Worm (Caenorhabditis elegans) whole organism, mixed stage, embryonic: ENCODE data around the gene Y64G10A.10.

ENCODE experiments used
- M03D4.4 ChIP-seq: sonication (generic microtip); optimal IDR thresholded peaks from 2 replicates; lab custom pipeline; 2017; ENCODE audit warnings: mild to moderate bottlenecking, missing genetic modification characterization, missing compliant biosample characterization
- bed-3 ChIP-seq: fragments of 200-800 bp; sonication (Bioruptor generic); optimal IDR thresholded peaks from 3 replicates; lab custom pipeline; 2018; ENCODE audit warnings: mild to moderate bottlenecking, missing genetic modification characterization, moderate library complexity, missing compliant biosample characterization
- blmp-1 ChIP-seq: fragments of 150-350 bp; optimal IDR thresholded peaks from 2 replicates; lab custom pipeline; 2014; ENCODE audit warnings: missing biosample characterization, missing genetic modification characterization
- ceh-39 ChIP-seq: fragments of 150-350 bp; optimal IDR thresholded peaks from 2 replicates; lab custom pipeline; 2014; ENCODE audit warnings: missing biosample characterization, missing genetic modification characterization
- ceh-43 ChIP-seq: fragments of 200-800 bp; sonication (Bioruptor generic); optimal IDR thresholded peaks from 2 replicates; lab custom pipeline; 2018; ENCODE audit warnings: mild to moderate bottlenecking, missing genetic modification characterization, moderate library complexity, missing compliant biosample characterization
- ceh-83 ChIP-seq: fragments of 200-800 bp; sonication (Bioruptor generic); optimal IDR thresholded peaks from 2 replicates; lab custom pipeline; 2018; ENCODE audit warnings: mild to moderate bottlenecking, missing genetic modification characterization, missing compliant biosample characterization
- ces-1 ChIP-seq: fragments of 150-350 bp; optimal IDR thresholded peaks from 2 replicates; lab custom pipeline; 2014; ENCODE audit warnings: missing biosample characterization, missing genetic modification reagents, missing genetic modification characterization
- cnd-1 ChIP-seq: fragments of 200-800 bp; sonication (Bioruptor generic); optimal IDR thresholded peaks from 2 replicates; lab custom pipeline; 2018; ENCODE audit warnings: mild to moderate bottlenecking, missing genetic modification characterization, missing compliant biosample characterization
- drap-1 ChIP-seq: fragments of 200-800 bp; sonication (Bioruptor generic); optimal IDR thresholded peaks from 3 replicates; lab custom pipeline; 2018; ENCODE audit warnings: mild to moderate bottlenecking, missing genetic modification characterization, missing compliant biosample characterization
- elt-1 ChIP-seq: sonication (generic microtip); optimal IDR thresholded peaks from 2 replicates; lab custom pipeline; 2017; ENCODE audit warnings: missing genetic modification characterization, mild to moderate bottlenecking, missing compliant biosample characterization, antibody characterized with exemption, moderate library complexity, borderline replicate concordance; ENCODE audit not compliant: insufficient read depth
- elt-3 ChIP-seq: fragments of 150-350 bp; optimal IDR thresholded peaks from 2 replicates; lab custom pipeline; 2014; ENCODE audit warnings: missing biosample characterization, missing genetic modification characterization
- flh-1 ChIP-seq: fragments of 200-800 bp; sonication (Bioruptor generic); optimal IDR thresholded peaks from 2 replicates; lab custom pipeline; 2018; ENCODE audit warnings: mild to moderate bottlenecking, missing genetic modification characterization, moderate library complexity, missing compliant biosample characterization
- ham-2 ChIP-seq: fragments of 200-800 bp; sonication (Bioruptor generic); optimal IDR thresholded peaks from 2 replicates; lab custom pipeline; 2018; ENCODE audit warnings: mild to moderate bottlenecking, missing genetic modification characterization, missing compliant biosample characterization
- hlh-1 ChIP-seq: fragments of 150-350 bp; optimal IDR thresholded peaks from 2 replicates; lab custom pipeline; 2014; ENCODE audit warnings: missing biosample characterization, missing genetic modification reagents, missing genetic modification characterization
- lin-13 ChIP-seq: fragments of 150-350 bp; optimal IDR thresholded peaks from 2 replicates; lab custom pipeline; 2014; ENCODE audit warnings: missing biosample characterization, missing genetic modification characterization
- lin-32 ChIP-seq: fragments of 200-800 bp; sonication (Bioruptor generic); optimal IDR thresholded peaks from 2 replicates; lab custom pipeline; 2018; ENCODE audit warnings: mild to moderate bottlenecking, missing genetic modification characterization, missing compliant biosample characterization
- lsy-2 ChIP-seq: fragments of 150-350 bp; optimal IDR thresholded peaks from 2 replicates; lab custom pipeline; 2014; ENCODE audit warnings: missing biosample characterization, missing genetic modification characterization
- mab-5 ChIP-seq: fragments of 150-350 bp; optimal IDR thresholded peaks from 2 replicates; lab custom pipeline; 2014; ENCODE audit warnings: missing biosample characterization, missing genetic modification characterization
- mep-1 ChIP-seq: fragments of 150-350 bp; optimal IDR thresholded peaks from 2 replicates; lab custom pipeline; 2017; ENCODE audit warnings: missing biosample characterization, missing genetic modification reagents, missing genetic modification characterization, inconsistent platforms
- mls-2 ChIP-seq: sonication (generic microtip); optimal IDR thresholded peaks from 2 replicates; lab custom pipeline; 2016; ENCODE audit warnings: mild to moderate bottlenecking, missing genetic modification characterization, moderate library complexity, missing compliant biosample characterization
- nhr-12 ChIP-seq: fragments of 150-350 bp; optimal IDR thresholded peaks from 2 replicates; lab custom pipeline; 2014; ENCODE audit warnings: missing biosample characterization, missing genetic modification characterization
- nhr-2 ChIP-seq: fragments of 150-350 bp; optimal IDR thresholded peaks from 2 replicates; lab custom pipeline; 2014; ENCODE audit warnings: missing biosample characterization, missing genetic modification characterization
- nhr-237 ChIP-seq: fragments of 150-350 bp; optimal IDR thresholded peaks from 2 replicates; lab custom pipeline; 2014; ENCODE audit warnings: missing biosample characterization, missing genetic modification characterization
- nhr-28 ChIP-seq: fragments of 150-350 bp; optimal IDR thresholded peaks from 2 replicates; lab custom pipeline; 2014; ENCODE audit warnings: missing biosample characterization, missing genetic modification characterization
- nhr-76 ChIP-seq: sonication (generic microtip); optimal IDR thresholded peaks from 2 replicates; lab custom pipeline; 2017; ENCODE audit warnings: missing biosample characterization, missing genetic modification characterization
- pha-4 ChIP-seq: fragments of 150-350 bp; optimal IDR thresholded peaks from 2 replicates; lab custom pipeline; 2018; ENCODE audit warnings: missing biosample characterization, missing genetic modification reagents, missing genetic modification characterization
- sem-2 ChIP-seq: fragments of 200-800 bp; sonication (Bioruptor generic); optimal IDR thresholded peaks from 2 replicates; lab custom pipeline; 2018; ENCODE audit warnings: mild to moderate bottlenecking, missing genetic modification characterization, missing compliant biosample characterization
- snpc-4 ChIP-seq: fragments of 150-350 bp; optimal IDR thresholded peaks from 2 replicates; lab custom pipeline; 2014; ENCODE audit warnings: missing biosample characterization, missing genetic modification characterization
- sptf-1 ChIP-seq: sonication (generic microtip); optimal IDR thresholded peaks from 2 replicates; lab custom pipeline; 2017; ENCODE audit warnings: mild to moderate bottlenecking, missing genetic modification characterization, moderate library complexity, missing compliant biosample characterization
- tbx-8 ChIP-seq: fragments of 200-800 bp; sonication (Bioruptor generic); optimal IDR thresholded peaks from 2 replicates; lab custom pipeline; 2018; ENCODE audit warnings: mild to moderate bottlenecking, missing genetic modification characterization, moderate library complexity, missing compliant biosample characterization
- unc-120 ChIP-seq: sonication (generic microtip); optimal IDR thresholded peaks from 2 replicates; lab custom pipeline; 2017; ENCODE audit warnings: missing genetic modification characterization, missing compliant biosample characterization; ENCODE audit not compliant: poor library complexity, severe bottlenecking
- unc-39 ChIP-seq: fragments of 150-350 bp; optimal IDR thresholded peaks from 2 replicates; lab custom pipeline; 2014; ENCODE audit warnings: missing biosample characterization, missing genetic modification characterization
- unc-62 ChIP-seq: fragments of 150-350 bp; optimal IDR thresholded peaks from 2 replicates; lab custom pipeline; 2014; ENCODE audit warnings: missing biosample characterization, missing genetic modification reagents, missing genetic modification characterization
- zip-8 ChIP-seq: fragments of 150-350 bp; optimal IDR thresholded peaks from 2 replicates; lab custom pipeline; 2014; ENCODE audit warnings: missing biosample characterization, missing genetic modification characterization
- ztf-11 ChIP-seq: fragments of 150-350 bp; optimal IDR thresholded peaks from 2 replicates; lab custom pipeline; 2014; ENCODE audit warnings: missing biosample characterization, missing genetic modification characterization

Gene Y64G10A.10

DNA sequence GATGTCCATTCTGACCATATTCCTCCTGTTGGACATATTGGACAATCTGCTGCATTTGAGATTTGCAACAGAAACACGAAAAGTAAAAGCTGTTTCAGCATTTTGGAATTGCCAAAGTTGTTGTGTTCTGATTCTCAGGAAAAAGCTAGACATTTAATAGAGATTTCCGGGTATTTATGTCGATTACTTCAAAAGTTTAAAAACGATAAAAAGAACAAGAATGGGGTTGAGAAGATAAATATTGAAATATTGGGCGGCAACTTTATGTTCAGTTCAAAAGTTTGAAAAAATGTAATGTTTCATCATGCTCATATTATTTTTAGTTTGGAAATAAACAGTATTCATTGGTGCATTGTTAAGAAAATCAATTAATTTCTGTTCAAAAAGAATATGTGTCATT, 2.3 kb downstream of the Y64G10A.10 start, which contains the start of gene Y64G10A.1:
Y64G10A.1 (minus strand) TSS at position 101 of the 400 bp plus-strand sequence.
- TF ChIP-seq cnd-1 (tag; lab: Kevin White, UChicago) (no peak), elt-3 (tag; lab: Kevin White, UChicago) (no peak), tbx-8 (GFP tag; lab: Kevin White, UChicago) (no peak), elt-1 (no peak), ceh-39 (tag; lab: Kevin White, UChicago) (no peak), nhr-76 (no peak), nhr-12 (tag; lab: Kevin White, UChicago) (no peak), ham-2 (GFP tag; lab: Kevin White, UChicago) (no peak), mep-1 (tag; lab: Kevin White, UChicago) (no peak), ces-1 (GFP tag; lab: Kevin White, UChicago) (no peak), zip-8 (tag; lab: Kevin White, UChicago) (no peak)

- TF ChIP-seq blmp-1 (tag; lab: Kevin White, UChicago): no peak
- TF ChIP-seq lsy-2 (tag; lab: Kevin White, UChicago): no peak
- no peak for TF ChIP-seq unc-62 (GFP tag; lab: Kevin White, UChicago)
These were observed 10.4 kb downstream of the Y64G10A.10 start, which contains the start of gene F02H6.6 for ce11 chrIV:14230799-14231198. Gene F02H6.6 (minus strand): TSS chrIV:14230899.

DNA sequence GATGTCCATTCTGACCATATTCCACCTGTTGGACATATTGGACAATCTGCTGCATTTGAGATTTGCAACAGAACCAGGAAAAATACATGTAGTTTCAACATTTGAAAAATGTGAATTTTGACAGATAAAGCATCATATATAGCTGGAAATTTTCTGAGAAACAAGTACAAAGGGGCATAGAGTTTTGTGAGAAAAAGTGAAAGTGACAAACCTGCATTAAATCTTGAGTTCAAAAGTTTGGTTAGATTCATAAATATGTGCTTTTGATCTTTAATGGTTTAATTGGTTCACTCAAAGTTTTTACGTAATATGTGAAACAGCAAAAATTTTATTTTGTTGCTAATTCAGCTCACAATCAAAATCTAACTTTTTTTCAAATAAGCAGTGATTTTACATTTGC, 13.2 kb downstream of the Y64G10A.10 start, which contains the start of gene F02H6.7:
F02H6.7 (minus strand) TSS at position 101 of the 400 bp plus-strand sequence.
- no peak for TF ChIP-seq mls-2
- TF ChIP-seq ceh-83 (GFP tag; lab: Kevin White, UChicago): no peak
- TF ChIP-seq bed-3: no peak
- TF ChIP-seq unc-39 (tag; lab: Kevin White, UChicago): no peak
- no peak for TF ChIP-seq hlh-1 (tag; lab: Kevin White, UChicago)
- TF ChIP-seq pha-4: no peak
- TF ChIP-seq nhr-2 (tag; lab: Kevin White, UChicago): no peak
- TF ChIP-seq nhr-28 (tag; lab: Kevin White, UChicago): no peak
- no peak for TF ChIP-seq unc-120
- TF ChIP-seq flh-1: no peak
- no peak for TF ChIP-seq ces-1 (GFP tag; lab: Kevin White, UChicago)
- TF ChIP-seq nhr-76: no peak
- TF ChIP-seq nhr-12 (tag; lab: Kevin White, UChicago): no peak

DNA sequence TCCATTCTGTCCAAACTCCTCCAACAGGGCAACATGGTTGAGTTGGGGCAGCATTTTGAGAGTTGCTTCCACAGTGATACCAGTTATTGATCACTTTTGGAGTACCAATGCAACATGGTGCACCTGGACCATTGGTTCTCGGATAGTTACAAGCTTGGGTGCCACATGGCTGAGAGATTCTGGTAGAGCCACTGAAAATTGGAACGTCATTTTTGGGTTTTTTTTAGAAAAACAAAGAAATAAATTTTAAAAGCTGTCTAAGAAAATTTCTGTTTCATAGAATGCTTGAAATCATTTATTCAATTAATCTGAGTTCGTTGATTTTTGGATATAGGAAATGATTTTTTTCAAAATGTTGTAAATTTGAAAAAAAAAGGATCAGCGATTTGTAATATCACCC, 14.1 kb downstream of the Y64G10A.10 start:
- TF ChIP-seq elt-3 (tag; lab: Kevin White, UChicago): no peak
- no peak for TF ChIP-seq M03D4.4
- TF ChIP-seq snpc-4: no peak
- TF ChIP-seq cnd-1 (tag; lab: Kevin White, UChicago): no peak
- TF ChIP-seq nhr-237 (tag; lab: Kevin White, UChicago): no peak
- no peak for TF ChIP-seq mls-2
- TF ChIP-seq nhr-28 (tag; lab: Kevin White, UChicago): no peak
- no peak for TF ChIP-seq elt-1
- TF ChIP-seq ztf-11 (tag; lab: Kevin White, UChicago): no peak
- TF ChIP-seq nhr-12 (tag; lab: Kevin White, UChicago): no peak
- no peak for TF ChIP-seq lsy-2 (tag; lab: Kevin White, UChicago)
- no peak for TF ChIP-seq nhr-76
- TF ChIP-seq unc-62 (GFP tag; lab: Kevin White, UChicago): no peak
- TF ChIP-seq drap-1 (GFP tag; lab: Kevin White, UChicago): no peak
- TF ChIP-seq tbx-8 (GFP tag; lab: Kevin White, UChicago): no peak
- no peak for TF ChIP-seq nhr-2 (tag; lab: Kevin White, UChicago)
- TF ChIP-seq ceh-43 (GFP tag; lab: Kevin White, UChicago): no peak
- TF ChIP-seq lin-13 (tag; lab: Kevin White, UChicago): no peak
- no peak for TF ChIP-seq ces-1 (GFP tag; lab: Kevin White, UChicago)
- no peak for TF ChIP-seq mab-5

- no peak for TF ChIP-seq nhr-237 (tag; lab: Kevin White, UChicago)
- TF ChIP-seq ceh-83 (GFP tag; lab: Kevin White, UChicago): peak; percentile 62
- TF ChIP-seq flh-1: no peak
- no peak for TF ChIP-seq hlh-1 (tag; lab: Kevin White, UChicago)
- TF ChIP-seq bed-3: no peak
- no peak for TF ChIP-seq nhr-76
- no peak for TF ChIP-seq ztf-11 (tag; lab: Kevin White, UChicago)
- TF ChIP-seq M03D4.4: no peak
- no peak for TF ChIP-seq sem-2
- no peak for TF ChIP-seq unc-120
- TF ChIP-seq nhr-12 (tag; lab: Kevin White, UChicago): no peak
- TF ChIP-seq cnd-1 (tag; lab: Kevin White, UChicago): no peak
- no peak for TF ChIP-seq blmp-1 (tag; lab: Kevin White, UChicago)
- no peak for TF ChIP-seq lsy-2 (tag; lab: Kevin White, UChicago)
- peak; percentile 11 for TF ChIP-seq lin-32 (GFP tag; lab: Kevin White, UChicago)
- no peak for TF ChIP-seq tbx-8 (GFP tag; lab: Kevin White, UChicago)
- TF ChIP-seq sptf-1 (tag; lab: Kevin White, UChicago): no peak
These were observed 16.3 kb downstream of the Y64G10A.10 start for ce11 chrIV:14224912-14225311.
